Worm (Caenorhabditis elegans): ENCODE results near the gene K10G6.5.

DNA sequence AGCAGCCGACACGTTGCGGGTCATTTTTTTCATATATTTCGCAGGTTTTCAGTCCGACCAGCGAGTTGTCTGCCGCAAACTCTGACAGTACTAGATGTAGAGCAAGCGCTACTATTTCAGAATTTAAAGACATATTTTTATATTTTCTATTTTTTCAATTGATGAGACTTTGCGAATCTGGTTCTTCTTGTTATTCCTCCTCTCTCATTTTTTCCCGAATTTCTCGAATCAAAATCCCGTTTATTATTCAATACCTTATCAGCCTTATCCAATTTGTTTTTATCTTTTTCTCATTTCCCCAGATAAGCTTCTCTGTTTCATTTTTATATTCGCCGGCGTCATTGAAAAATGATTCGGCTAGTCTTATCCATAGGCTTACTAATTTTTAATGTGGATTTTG lies 11.1 kb upstream of the K10G6.5 start, which contains the start of gene dos-2:
- TF ChIP-seq dmd-6 (GFP tag; IDR thresholded peaks at IDR 0.05), result no peak
- no peak for TF ChIP-seq ceh-82 (tag; optimal IDR thresholded peaks at IDR 0.05)
- TF ChIP-seq pqm-1 (tag; optimal IDR thresholded peaks at IDR 0.05), result no peak
- no peak for TF ChIP-seq nhr-25 (tag; optimal IDR thresholded peaks at IDR 0.05; ENCODE audit: borderline replicate concordance, insufficient read depth)
- no peak for TF ChIP-seq unc-62 (GFP tag; optimal IDR thresholded peaks at IDR 0.05 in 1 of 2)
- no peak for TF ChIP-seq unc-62 (tag; optimal IDR thresholded peaks at IDR 0.05)
- no peak for TF ChIP-seq Y75B8A.6 (GFP tag; IDR thresholded peaks at IDR 0.05)
- TF ChIP-seq pha-4 (GFP tag; IDR thresholded peaks at IDR 0.05), result no peak
- TF ChIP-seq pha-4 (tag; optimal IDR thresholded peaks at IDR 0.05), result no peak
- no peak for TF ChIP-seq F26F4.8 (GFP tag; conservative IDR thresholded peaks at IDR 0.05)
- TF ChIP-seq hif-1 (tag; optimal IDR thresholded peaks at IDR 0.05), result no peak
- no peak for TF ChIP-seq nhr-10 (tag; optimal IDR thresholded peaks at IDR 0.05)
- TF ChIP-seq mep-1 (tag; optimal IDR thresholded peaks at IDR 0.05), result no peak
- TF ChIP-seq ama-1 (optimal IDR thresholded peaks at IDR 0.05), result no peak
- TF ChIP-seq nhr-237 (tag; optimal IDR thresholded peaks at IDR 0.05), result no peak

Measured in whole organism, L4 larva.